Fruit fly (Drosophila melanogaster): ENCODE results near the gene Fatp1.

dm6 chr2L:10530089-10530488 lies 13.1 kb upstream of the Fatp1 start:
- TF ChIP-seq h (optimal IDR thresholded peaks at IDR 0.05) (no peak), psq (optimal IDR thresholded peaks at IDR 0.05) (no peak), ttk (optimal IDR thresholded peaks at IDR 0.05) (no peak)
